Worm (Caenorhabditis elegans) whole organism, young adult: ENCODE measurements around the gene C17H12.12.

Experiments used
- B0019.2 ChIP-seq: fragments of 200-800 bp; sonication (Bioruptor generic); conservative IDR thresholded peaks from 2 replicates; pipeline ENCODE4 v1.3.6; 2022; ENCODE audit warnings: missing genetic modification reagents, missing genetic modification characterization, missing compliant biosample characterization
- B0035.1 ChIP-seq: sonication (generic microtip); optimal IDR thresholded peaks from 2 replicates; lab custom pipeline; 2016; ENCODE audit warnings: missing genetic modification characterization, mild to moderate bottlenecking, missing compliant biosample characterization, missing genotype, missing genetic modification reagents
- D2030.7 ChIP-seq: fragments of 200-800 bp; sonication (Bioruptor generic); IDR thresholded peaks from 2 replicates; pipeline ENCODE4 v1.3.6; 2022; ENCODE audit warnings: missing genetic modification reagents, missing genetic modification characterization, missing compliant biosample characterization
- F37B4.10 ChIP-seq: fragments of 200-800 bp; sonication (Bioruptor generic); IDR thresholded peaks from 2 replicates; pipeline ENCODE4 v1.3.6; 2022; ENCODE audit warnings: missing genetic modification characterization, missing compliant biosample characterization
- F49E8.2 ChIP-seq: sonication (generic microtip); optimal IDR thresholded peaks from 3 replicates; lab custom pipeline; 2017; ENCODE audit warnings: missing genetic modification characterization, mild to moderate bottlenecking, missing compliant biosample characterization, antibody characterized with exemption, moderate library complexity; ENCODE audit not compliant: insufficient read depth
- T26A5.8 ChIP-seq: sonication (generic microtip); optimal IDR thresholded peaks from 2 replicates; lab custom pipeline; 2016; ENCODE audit warnings: missing genetic modification characterization, missing compliant biosample characterization
- Y53G8AR.9 ChIP-seq: fragments of 200-800 bp; sonication (Bioruptor generic); conservative IDR thresholded peaks from 2 replicates; pipeline ENCODE4 v1.3.6; 2022; ENCODE audit warnings: missing genetic modification reagents, missing genetic modification characterization, missing compliant biosample characterization
- akir-1 ChIP-seq: fragments of 200-800 bp; sonication (Bioruptor generic); optimal IDR thresholded peaks from 2 replicates; lab custom pipeline; 2018; ENCODE audit warnings: mild to moderate bottlenecking, missing genetic modification characterization, moderate library complexity, missing compliant biosample characterization
- aptf-3 ChIP-seq: fragments of 200-800 bp; sonication (Bioruptor generic); IDR thresholded peaks from 2 replicates; pipeline ENCODE4 v1.3.6; 2022; ENCODE audit warnings: missing genetic modification characterization, missing compliant biosample characterization
- attf-6 ChIP-seq: fragments of 200-800 bp; sonication (Bioruptor generic); IDR thresholded peaks from 2 replicates; pipeline ENCODE4 v1.3.6; 2022; ENCODE audit warnings: missing genetic modification reagents, missing genetic modification characterization, missing compliant biosample characterization
- bed-2 ChIP-seq: fragments of 200-800 bp; sonication (Bioruptor generic); IDR thresholded peaks from 2 replicates; pipeline ENCODE4 v1.3.6; 2022; ENCODE audit warnings: missing genetic modification reagents, missing genetic modification characterization, missing compliant biosample characterization
- ccch-3 ChIP-seq: fragments of 200-800 bp; sonication (Bioruptor generic); optimal IDR thresholded peaks from 2 replicates; lab custom pipeline; 2018; ENCODE audit warnings: mild to moderate bottlenecking, missing genetic modification characterization, missing compliant biosample characterization
- cebp-2 ChIP-seq: fragments of 200-800 bp; sonication (Bioruptor generic); IDR thresholded peaks from 2 replicates; pipeline ENCODE4 v1.3.6; 2022; ENCODE audit warnings: missing genetic modification characterization, missing compliant biosample characterization
- chd-7 ChIP-seq: sonication (generic microtip); optimal IDR thresholded peaks from 2 replicates; lab custom pipeline; 2016; ENCODE audit warnings: mild to moderate bottlenecking, missing genetic modification characterization, moderate library complexity, missing compliant biosample characterization
- dox-1 ChIP-seq: fragments of 200-800 bp; sonication (Bioruptor generic); IDR thresholded peaks from 2 replicates; pipeline ENCODE4 v1.3.6; 2022; ENCODE audit warnings: missing genetic modification reagents, missing genetic modification characterization, missing compliant biosample characterization
- dpff-1 ChIP-seq: sonication (generic microtip); optimal IDR thresholded peaks from 2 replicates; lab custom pipeline; 2017; ENCODE audit warnings: mild to moderate bottlenecking, missing genetic modification characterization, missing compliant biosample characterization
- efl-1 ChIP-seq: fragments of 150-350 bp; optimal IDR thresholded peaks from 2 replicates; lab custom pipeline; 2014; ENCODE audit warnings: missing biosample characterization, missing genetic modification reagents, missing genetic modification characterization
- egl-18 ChIP-seq: fragments of 200-800 bp; sonication (Bioruptor generic); IDR thresholded peaks from 2 replicates; pipeline ENCODE4 v1.3.6; 2022; ENCODE audit warnings: missing genetic modification reagents, missing genetic modification characterization, missing compliant biosample characterization
- fkh-3 ChIP-seq: sonication (generic microtip); optimal IDR thresholded peaks from 2 replicates; lab custom pipeline; 2016; ENCODE audit warnings: mild to moderate bottlenecking, missing genetic modification characterization, missing compliant biosample characterization
- hrde-1 ChIP-seq: sonication (generic microtip); optimal IDR thresholded peaks from 2 replicates; lab custom pipeline; 2016; ENCODE audit warnings: missing genetic modification characterization, mild to moderate bottlenecking, missing compliant biosample characterization, moderate library complexity, missing genotype, missing genetic modification reagents, borderline replicate concordance
- hsf-1 ChIP-seq: fragments of 200-800 bp; sonication (Bioruptor generic); IDR thresholded peaks from 2 replicates; pipeline ENCODE4 v1.3.6; 2022; ENCODE audit warnings: missing genetic modification reagents, missing genetic modification characterization, missing compliant biosample characterization
- let-526 ChIP-seq: fragments of 200-800 bp; sonication (Bioruptor generic); IDR thresholded peaks from 2 replicates; pipeline ENCODE4 v1.3.6; 2022; ENCODE audit warnings: missing genetic modification reagents, missing genetic modification characterization, missing compliant biosample characterization
- let-607 ChIP-seq, 2 experiments: fragments of 200-800 bp in 1 of 2; sonication (Bioruptor generic) in 1 of 2; sonication (generic microtip) in 1 of 2; optimal IDR thresholded peaks; 2 replicates each; lab custom pipeline; 2016 to 2018; ENCODE audit warnings: mild to moderate bottlenecking in 2 of 2, missing compliant biosample characterization in 2 of 2, missing genetic modification characterization in 2 of 2, moderate library complexity in 2 of 2, missing genotype in 1 of 2
- lir-1 ChIP-seq: fragments of 200-800 bp; sonication (Bioruptor generic); conservative IDR thresholded peaks from 2 replicates; pipeline ENCODE4 v1.3.6; 2022; ENCODE audit warnings: missing genetic modification reagents, missing genetic modification characterization, missing compliant biosample characterization
- madf-10 ChIP-seq: sonication (generic microtip); optimal IDR thresholded peaks from 2 replicates; lab custom pipeline; 2016; ENCODE audit warnings: mild to moderate bottlenecking, missing genetic modification characterization, missing compliant biosample characterization
- nhr-120 ChIP-seq: fragments of 200-800 bp; sonication (Bioruptor generic); IDR thresholded peaks from 2 replicates; pipeline ENCODE4 v1.3.6; 2022; ENCODE audit warnings: missing genetic modification characterization, missing compliant biosample characterization
- nhr-90 ChIP-seq: sonication (generic microtip); optimal IDR thresholded peaks from 2 replicates; lab custom pipeline; 2016; ENCODE audit warnings: missing genotype, mild to moderate bottlenecking, missing genetic modification characterization, missing compliant biosample characterization
- pbrm-1 ChIP-seq: fragments of 200-800 bp; sonication (Bioruptor generic); IDR thresholded peaks from 2 replicates; pipeline ENCODE4 v1.3.6; 2022; ENCODE audit warnings: missing genetic modification reagents, missing genetic modification characterization, missing compliant biosample characterization
- pha-4 ChIP-seq: fragments of 150-350 bp; sonication (generic microtip); optimal IDR thresholded peaks from 2 replicates; lab custom pipeline; 2014; ENCODE audit warnings: missing biosample characterization, missing genetic modification reagents, missing genetic modification characterization
- snpc-4 ChIP-seq, 5 experiments: fragments of 150-350 bp in 1 of 5; sonication (generic microtip) in 4 of 5; optimal IDR thresholded peaks; 2 replicates each; lab custom pipeline; 2014 to 2018; ENCODE audit warnings: missing genetic modification characterization in 5 of 5, missing biosample characterization in 3 of 5, antibody characterized with exemption in 2 of 5, mild to moderate bottlenecking in 2 of 5, missing compliant biosample characterization in 2 of 5, missing genotype in 2 of 5, moderate library complexity in 2 of 5, missing genetic modification reagents in 1 of 5
- sptf-2 ChIP-seq: fragments of 200-800 bp; sonication (Bioruptor generic); optimal IDR thresholded peaks from 2 replicates; lab custom pipeline; 2018; ENCODE audit warnings: mild to moderate bottlenecking, missing genetic modification characterization, missing compliant biosample characterization
- tbp1 ChIP-seq: fragments of 200-800 bp; sonication (Bioruptor generic); optimal IDR thresholded peaks from 2 replicates; lab custom pipeline; 2018; ENCODE audit warnings: mild to moderate bottlenecking, missing genetic modification characterization, missing compliant biosample characterization
- tbx-9 ChIP-seq: sonication (generic microtip); optimal IDR thresholded peaks from 2 replicates; lab custom pipeline; 2016; ENCODE audit warnings: borderline replicate concordance, missing genetic modification characterization, inconsistent platforms, missing compliant biosample characterization
- tlf-1 ChIP-seq: fragments of 200-800 bp; sonication (Bioruptor generic); optimal IDR thresholded peaks from 2 replicates; lab custom pipeline; 2018; ENCODE audit warnings: mild to moderate bottlenecking, missing genetic modification characterization, missing compliant biosample characterization
- zim-3 ChIP-seq: sonication (generic microtip); optimal IDR thresholded peaks from 2 replicates; lab custom pipeline; 2017; ENCODE audit warnings: mild to moderate bottlenecking, missing genetic modification characterization, moderate library complexity, missing compliant biosample characterization
- ztf-28 ChIP-seq: fragments of 200-800 bp; sonication (Bioruptor generic); IDR thresholded peaks from 2 replicates; pipeline ENCODE4 v1.3.6; 2022; ENCODE audit warnings: missing genetic modification reagents, missing genetic modification characterization, missing compliant biosample characterization

C17H12.12 gene

DNA sequence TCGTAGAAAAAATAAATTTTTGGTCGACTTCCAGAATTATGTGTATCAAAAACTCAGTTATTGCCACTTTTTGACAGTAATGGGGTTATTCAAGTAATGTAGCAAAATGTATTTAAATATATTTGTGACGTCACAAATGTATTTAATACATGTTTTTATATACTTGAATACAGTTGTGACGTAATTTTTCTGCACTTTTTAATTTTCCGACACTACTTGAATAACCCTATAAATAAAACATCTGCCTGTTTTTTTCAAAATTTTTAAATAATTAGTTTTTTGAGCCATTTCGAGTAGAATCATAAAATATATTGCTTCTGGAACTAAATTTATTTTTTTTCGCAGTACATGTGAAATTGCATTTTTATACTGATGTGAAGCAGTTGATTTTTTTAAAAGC, 7.6 kb downstream of the C17H12.12 start:
- no peak for TF ChIP-seq B0019.2
- no peak for TF ChIP-seq chd-7 (tag; lab: Kevin White, UChicago)
- no peak for TF ChIP-seq fkh-3 (tag; lab: Kevin White, UChicago)
- no peak for TF ChIP-seq lir-1
- TF ChIP-seq ccch-3 (GFP tag; lab: Kevin White, UChicago), result no peak
- TF ChIP-seq madf-10 (tag; lab: Kevin White, UChicago), result no peak
- no peak for TF ChIP-seq let-607 (tag; optimal IDR thresholded peaks at IDR 0.05; lab: Kevin White, UChicago)
- no peak for TF ChIP-seq Y53G8AR.9 (GFP tag; lab: Robert Waterston, UW)
- TF ChIP-seq egl-18 (GFP tag; lab: Robert Waterston, UW), result no peak
- TF ChIP-seq F37B4.10 (GFP tag; lab: Robert Waterston, UW), result no peak
- no peak for TF ChIP-seq dpff-1 (tag; lab: Kevin White, UChicago)
- no peak for TF ChIP-seq zim-3 (tag; lab: Kevin White, UChicago)
- no peak for TF ChIP-seq hrde-1 (tag; lab: Kevin White, UChicago)
- TF ChIP-seq ztf-28 (GFP tag; lab: Robert Waterston, UW), result no peak
- TF ChIP-seq F49E8.2, result no peak
- no peak for TF ChIP-seq tbp1 (GFP tag; lab: Kevin White, UChicago)
- no peak for TF ChIP-seq attf-6 (GFP tag; lab: Robert Waterston, UW)
- TF ChIP-seq T26A5.8 (tag; lab: Kevin White, UChicago), result no peak
- TF ChIP-seq cebp-2 (GFP tag; lab: Robert Waterston, UW), result no peak
- TF ChIP-seq snpc-4 (GFP tag; optimal IDR thresholded peaks at IDR 0.05; lab: Kevin White, UChicago), result no peak
- TF ChIP-seq snpc-4 (tag; optimal IDR thresholded peaks at IDR 0.05; lab: Kevin White, UChicago), result no peak

DNA sequence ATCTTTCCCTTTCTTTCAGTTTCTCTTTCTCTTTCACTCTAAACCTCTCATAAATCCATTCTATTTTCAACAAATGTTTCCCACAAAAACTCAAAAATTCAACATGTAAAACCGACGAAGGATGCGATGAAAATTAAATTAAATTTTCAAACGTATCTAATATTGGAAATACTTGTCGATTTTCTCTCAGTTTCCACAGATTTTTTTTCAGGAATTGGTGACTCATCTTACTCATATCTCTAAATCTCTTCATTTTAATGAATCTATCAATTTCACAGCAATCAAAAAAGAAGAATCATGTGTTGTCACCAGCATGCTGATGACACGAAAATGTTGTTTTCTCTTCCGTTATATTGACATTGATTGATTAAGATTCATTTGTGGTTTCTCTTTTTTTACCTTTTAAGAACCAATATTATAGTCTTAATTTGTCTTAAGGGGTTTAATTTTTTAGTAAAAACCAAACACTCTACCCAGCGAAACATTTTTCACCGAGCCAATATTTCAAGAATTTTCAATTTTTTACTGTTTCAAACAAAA, 8.2 kb downstream of the C17H12.12 start:
- TF ChIP-seq B0035.1 (tag; lab: Kevin White, UChicago) (no peak), nhr-120 (no peak), bed-2 (GFP tag; lab: Robert Waterston, UW) (no peak), let-526 (GFP tag; lab: Robert Waterston, UW) (no peak), D2030.7 (GFP tag; lab: Robert Waterston, UW) (no peak), tbp1 (GFP tag; lab: Kevin White, UChicago) (no peak), hsf-1 (GFP tag; lab: Robert Waterston, UW) (no peak), akir-1 (GFP tag; lab: Kevin White, UChicago) (no peak)

DNA sequence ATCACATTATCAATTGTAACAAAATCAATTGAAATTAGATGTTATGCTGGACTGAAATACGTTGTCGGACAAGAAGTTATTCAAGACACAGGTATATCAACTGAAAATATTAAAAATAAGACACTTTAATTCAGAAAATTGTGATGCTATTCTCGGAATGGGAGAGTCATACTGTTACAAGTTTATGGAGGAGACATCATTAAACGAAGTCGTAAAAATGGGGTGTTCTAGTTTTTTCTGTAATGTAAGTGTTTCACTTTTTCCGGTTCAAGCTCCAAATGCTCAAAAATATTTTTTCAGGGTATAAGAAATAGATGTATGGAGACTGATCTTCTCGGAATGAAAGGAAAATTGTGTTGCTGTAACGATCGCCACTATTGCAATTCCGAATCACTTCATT, 9.1 kb downstream of the C17H12.12 start, which contains the start of gene C17H12.37:
Gene C17H12.37, plus strand, starts transcription at position 301 of the 400 bp plus-strand sequence.
- no peak for TF ChIP-seq pha-4 (tag; lab: Kevin White, UChicago)
- TF ChIP-seq pbrm-1 (GFP tag; lab: Robert Waterston, UW), result no peak
- no peak for TF ChIP-seq D2030.7 (GFP tag; lab: Robert Waterston, UW)
- no peak for TF ChIP-seq tbx-9 (tag; lab: Kevin White, UChicago)
- TF ChIP-seq aptf-3 (GFP tag; lab: Robert Waterston, UW), result no peak
- TF ChIP-seq tlf-1 (GFP tag; lab: Kevin White, UChicago), result no peak
- TF ChIP-seq dox-1 (GFP tag; lab: Robert Waterston, UW), result no peak
- no peak for TF ChIP-seq sptf-2 (GFP tag; lab: Kevin White, UChicago)
- TF ChIP-seq nhr-90 (tag; lab: Kevin White, UChicago), result no peak
- no peak for TF ChIP-seq efl-1 (GFP tag; lab: Kevin White, UChicago)
